Worm (Caenorhabditis elegans) whole organism, mixed stage, embryonic: ENCODE measurements around the gene Y17G9B.8.
A peak's percentile ranks its signal among the peaks of the same experiment; 100 is the strongest.
"Not testable (repeated sequence)": the region's sequence is repeated elsewhere in the genome, so short reads cannot be mapped to it uniquely, and the experiment has no call there.

ENCODE experiments used
- M03D4.4 ChIP-seq: sonication (generic microtip); optimal IDR thresholded peaks from 2 replicates; lab custom pipeline; 2017; ENCODE audit warnings: mild to moderate bottlenecking, missing genetic modification characterization, missing compliant biosample characterization
- bed-3 ChIP-seq: fragments of 200-800 bp; sonication (Bioruptor generic); optimal IDR thresholded peaks from 3 replicates; lab custom pipeline; 2018; ENCODE audit warnings: mild to moderate bottlenecking, missing genetic modification characterization, moderate library complexity, missing compliant biosample characterization
- ceh-39 ChIP-seq: fragments of 150-350 bp; optimal IDR thresholded peaks from 2 replicates; lab custom pipeline; 2014; ENCODE audit warnings: missing biosample characterization, missing genetic modification characterization
- ceh-43 ChIP-seq: fragments of 200-800 bp; sonication (Bioruptor generic); optimal IDR thresholded peaks from 2 replicates; lab custom pipeline; 2018; ENCODE audit warnings: mild to moderate bottlenecking, missing genetic modification characterization, moderate library complexity, missing compliant biosample characterization
- ceh-83 ChIP-seq: fragments of 200-800 bp; sonication (Bioruptor generic); optimal IDR thresholded peaks from 2 replicates; lab custom pipeline; 2018; ENCODE audit warnings: mild to moderate bottlenecking, missing genetic modification characterization, missing compliant biosample characterization
- ces-1 ChIP-seq: fragments of 150-350 bp; optimal IDR thresholded peaks from 2 replicates; lab custom pipeline; 2014; ENCODE audit warnings: missing biosample characterization, missing genetic modification reagents, missing genetic modification characterization
- cnd-1 ChIP-seq: fragments of 200-800 bp; sonication (Bioruptor generic); optimal IDR thresholded peaks from 2 replicates; lab custom pipeline; 2018; ENCODE audit warnings: mild to moderate bottlenecking, missing genetic modification characterization, missing compliant biosample characterization
- drap-1 ChIP-seq: fragments of 200-800 bp; sonication (Bioruptor generic); optimal IDR thresholded peaks from 3 replicates; lab custom pipeline; 2018; ENCODE audit warnings: mild to moderate bottlenecking, missing genetic modification characterization, missing compliant biosample characterization
- elt-1 ChIP-seq: sonication (generic microtip); optimal IDR thresholded peaks from 2 replicates; lab custom pipeline; 2017; ENCODE audit warnings: missing genetic modification characterization, mild to moderate bottlenecking, missing compliant biosample characterization, antibody characterized with exemption, moderate library complexity, borderline replicate concordance; ENCODE audit not compliant: insufficient read depth
- elt-3 ChIP-seq: fragments of 150-350 bp; optimal IDR thresholded peaks from 2 replicates; lab custom pipeline; 2014; ENCODE audit warnings: missing biosample characterization, missing genetic modification characterization
- flh-1 ChIP-seq: fragments of 200-800 bp; sonication (Bioruptor generic); optimal IDR thresholded peaks from 2 replicates; lab custom pipeline; 2018; ENCODE audit warnings: mild to moderate bottlenecking, missing genetic modification characterization, moderate library complexity, missing compliant biosample characterization
- ham-2 ChIP-seq: fragments of 200-800 bp; sonication (Bioruptor generic); optimal IDR thresholded peaks from 2 replicates; lab custom pipeline; 2018; ENCODE audit warnings: mild to moderate bottlenecking, missing genetic modification characterization, missing compliant biosample characterization
- lsy-2 ChIP-seq: fragments of 150-350 bp; optimal IDR thresholded peaks from 2 replicates; lab custom pipeline; 2014; ENCODE audit warnings: missing biosample characterization, missing genetic modification characterization
- mab-5 ChIP-seq: fragments of 150-350 bp; optimal IDR thresholded peaks from 2 replicates; lab custom pipeline; 2014; ENCODE audit warnings: missing biosample characterization, missing genetic modification characterization
- mep-1 ChIP-seq: fragments of 150-350 bp; optimal IDR thresholded peaks from 2 replicates; lab custom pipeline; 2017; ENCODE audit warnings: missing biosample characterization, missing genetic modification reagents, missing genetic modification characterization, inconsistent platforms
- mls-2 ChIP-seq: sonication (generic microtip); optimal IDR thresholded peaks from 2 replicates; lab custom pipeline; 2016; ENCODE audit warnings: mild to moderate bottlenecking, missing genetic modification characterization, moderate library complexity, missing compliant biosample characterization
- nhr-12 ChIP-seq: fragments of 150-350 bp; optimal IDR thresholded peaks from 2 replicates; lab custom pipeline; 2014; ENCODE audit warnings: missing biosample characterization, missing genetic modification characterization
- nhr-2 ChIP-seq: fragments of 150-350 bp; optimal IDR thresholded peaks from 2 replicates; lab custom pipeline; 2014; ENCODE audit warnings: missing biosample characterization, missing genetic modification characterization
- nhr-237 ChIP-seq: fragments of 150-350 bp; optimal IDR thresholded peaks from 2 replicates; lab custom pipeline; 2014; ENCODE audit warnings: missing biosample characterization, missing genetic modification characterization
- nhr-76 ChIP-seq: sonication (generic microtip); optimal IDR thresholded peaks from 2 replicates; lab custom pipeline; 2017; ENCODE audit warnings: missing biosample characterization, missing genetic modification characterization
- sem-2 ChIP-seq: fragments of 200-800 bp; sonication (Bioruptor generic); optimal IDR thresholded peaks from 2 replicates; lab custom pipeline; 2018; ENCODE audit warnings: mild to moderate bottlenecking, missing genetic modification characterization, missing compliant biosample characterization
- snpc-4 ChIP-seq: fragments of 150-350 bp; optimal IDR thresholded peaks from 2 replicates; lab custom pipeline; 2014; ENCODE audit warnings: missing biosample characterization, missing genetic modification characterization
- sptf-1 ChIP-seq: sonication (generic microtip); optimal IDR thresholded peaks from 2 replicates; lab custom pipeline; 2017; ENCODE audit warnings: mild to moderate bottlenecking, missing genetic modification characterization, moderate library complexity, missing compliant biosample characterization
- tbx-8 ChIP-seq: fragments of 200-800 bp; sonication (Bioruptor generic); optimal IDR thresholded peaks from 2 replicates; lab custom pipeline; 2018; ENCODE audit warnings: mild to moderate bottlenecking, missing genetic modification characterization, moderate library complexity, missing compliant biosample characterization
- unc-120 ChIP-seq: sonication (generic microtip); optimal IDR thresholded peaks from 2 replicates; lab custom pipeline; 2017; ENCODE audit warnings: missing genetic modification characterization, missing compliant biosample characterization; ENCODE audit not compliant: poor library complexity, severe bottlenecking
- unc-62 ChIP-seq: fragments of 150-350 bp; optimal IDR thresholded peaks from 2 replicates; lab custom pipeline; 2014; ENCODE audit warnings: missing biosample characterization, missing genetic modification reagents, missing genetic modification characterization
- zip-8 ChIP-seq: fragments of 150-350 bp; optimal IDR thresholded peaks from 2 replicates; lab custom pipeline; 2014; ENCODE audit warnings: missing biosample characterization, missing genetic modification characterization
- ztf-11 ChIP-seq: fragments of 150-350 bp; optimal IDR thresholded peaks from 2 replicates; lab custom pipeline; 2014; ENCODE audit warnings: missing biosample characterization, missing genetic modification characterization

The Y17G9B.8 gene

ce11 chrIV:4724562-4724961, 34.1 kb downstream of the Y17G9B.8 start, which contains the start of gene K08F11.1:
Gene K08F11.1 (plus strand): TSS chrIV:4724862.
- TF ChIP-seq tbx-8 (GFP tag; lab: Kevin White, UChicago) (no peak), ceh-83 (GFP tag; lab: Kevin White, UChicago) (no peak), ceh-43 (no peak), unc-120 (tag; lab: Kevin White, UChicago) (no peak), mep-1 (no peak), nhr-2 (tag; lab: Kevin White, UChicago) (no peak), ztf-11 (tag; lab: Kevin White, UChicago) (no peak), ces-1 (GFP tag; lab: Kevin White, UChicago) (no peak), elt-1 (tag; lab: Kevin White, UChicago) (no peak), nhr-12 (tag; lab: Kevin White, UChicago) (no peak), sem-2 (GFP tag; lab: Kevin White, UChicago) (no peak), snpc-4 (tag; lab: Kevin White, UChicago) (no peak), M03D4.4 (no peak), drap-1 (GFP tag; lab: Kevin White, UChicago) (no peak), nhr-76 (tag; lab: Kevin White, UChicago) (no peak)

DNA sequence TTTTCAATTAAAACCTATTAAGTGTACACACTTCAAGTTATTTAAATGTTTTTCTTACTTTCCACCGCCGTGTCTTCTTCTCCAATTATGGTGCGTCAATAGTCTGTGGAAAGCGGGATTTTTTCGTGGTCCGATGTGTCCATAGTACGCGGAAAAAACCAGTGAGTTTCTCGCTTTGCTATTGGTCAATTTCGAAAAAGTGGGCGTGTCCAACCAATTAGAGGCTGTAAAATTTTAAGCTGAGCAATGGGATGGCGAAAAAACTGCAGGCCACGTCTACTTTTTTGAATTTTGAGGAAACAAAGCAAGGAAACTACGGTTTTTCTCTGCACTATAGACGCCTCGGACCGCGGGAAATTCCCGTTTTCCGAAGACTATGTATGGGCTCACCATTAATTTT, 35.0 kb downstream of the Y17G9B.8 start:
- TF ChIP-seq nhr-12 (tag; lab: Kevin White, UChicago), result no peak
- TF ChIP-seq nhr-237, result no peak
- no peak for TF ChIP-seq sptf-1 (tag; lab: Kevin White, UChicago)
- no peak for TF ChIP-seq snpc-4 (tag; lab: Kevin White, UChicago)
- TF ChIP-seq mls-2 (tag; lab: Kevin White, UChicago), result no peak
- TF ChIP-seq unc-62 (GFP tag; lab: Kevin White, UChicago), result no peak

DNA sequence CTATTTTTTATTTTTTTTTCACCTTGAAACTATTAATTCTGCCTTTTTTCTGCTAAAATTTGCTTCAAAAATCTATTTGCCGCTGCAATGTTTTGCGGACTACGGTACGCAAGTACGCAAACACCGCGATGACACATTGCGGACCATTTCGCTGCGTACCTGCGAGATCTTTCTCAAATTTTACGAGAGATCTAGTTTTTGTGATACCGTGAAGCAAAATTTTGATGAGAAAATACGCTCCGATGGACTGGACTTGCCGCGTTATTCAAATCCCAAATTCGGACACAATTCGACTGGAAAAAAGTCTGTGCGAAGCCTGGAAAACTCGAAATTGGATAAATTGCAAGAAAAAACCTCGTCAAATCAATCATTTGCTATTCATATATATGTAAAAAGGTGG, 38.1 kb downstream of the Y17G9B.8 start:
- TF ChIP-seq lsy-2, result peak; percentile 61

ce11 chrIV:4715785-4716184, 42.9 kb downstream of the Y17G9B.8 start, which contains the start of gene miro-1:
Gene miro-1 (minus strand): TSS chrIV:4715807.
- not testable (repeated sequence) for TF ChIP-seq flh-1 (GFP tag; lab: Kevin White, UChicago); zip-8; ceh-39 (tag; lab: Kevin White, UChicago)

DNA sequence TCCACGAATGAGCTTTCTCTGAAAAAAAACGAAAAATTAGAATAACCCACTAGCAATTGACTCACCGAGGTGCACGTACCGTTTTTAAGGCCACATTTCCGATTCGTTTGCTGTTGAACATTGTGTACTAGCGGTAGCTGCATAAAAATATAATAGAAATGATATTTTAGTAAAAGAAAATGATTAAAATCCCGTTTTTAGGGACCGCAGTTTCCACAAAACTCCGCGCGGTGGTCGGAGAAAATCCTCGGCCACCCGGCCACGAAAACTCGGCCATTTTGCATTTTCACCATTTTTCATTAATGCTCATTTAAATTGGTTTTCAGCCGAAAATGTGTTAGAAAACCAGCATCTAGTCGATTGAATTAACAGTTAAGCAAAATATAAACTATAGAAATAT, 46.3 kb downstream of the Y17G9B.8 start, which contains the start of gene yars-2:
yars-2 (minus strand) TSS at position 249 of the 400 bp plus-strand sequence.
- no peak for TF ChIP-seq ceh-43
- TF ChIP-seq sem-2 (GFP tag; lab: Kevin White, UChicago), result no peak
- no peak for TF ChIP-seq mab-5 (tag; lab: Kevin White, UChicago)
- TF ChIP-seq ces-1 (GFP tag; lab: Kevin White, UChicago), result peak; percentile 5
- no peak for TF ChIP-seq mls-2 (tag; lab: Kevin White, UChicago)
- TF ChIP-seq, all 35 proteins: peak for 1

DNA sequence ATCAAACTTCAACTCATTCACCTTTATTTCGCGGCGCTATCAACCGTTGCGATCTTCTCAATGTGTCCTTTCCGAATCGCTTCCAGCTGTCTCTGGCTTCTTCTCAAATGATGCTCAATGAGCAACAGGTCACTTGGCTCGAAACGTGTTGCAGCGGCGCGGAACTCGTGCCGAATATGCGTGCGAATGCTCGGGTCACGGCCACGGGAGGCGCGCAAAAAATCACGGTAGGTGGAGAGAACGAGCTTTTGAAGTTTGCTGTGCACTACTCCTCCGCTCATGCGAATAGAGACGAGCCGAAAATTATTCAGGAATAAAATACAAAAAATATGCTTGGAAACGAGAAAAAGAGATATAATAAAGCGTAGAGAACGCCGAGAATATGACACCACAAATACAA, 48.2 kb downstream of the Y17G9B.8 start, which contains the start of gene cif-1:
cif-1 (minus strand) TSS at position 297 of the 400 bp plus-strand sequence.
- TF ChIP-seq ceh-43 (no peak), ztf-11 (tag; lab: Kevin White, UChicago) (no peak), cnd-1 (tag; lab: Kevin White, UChicago) (no peak), tbx-8 (GFP tag; lab: Kevin White, UChicago) (no peak), ceh-83 (GFP tag; lab: Kevin White, UChicago) (no peak), ceh-39 (tag; lab: Kevin White, UChicago) (no peak), elt-3 (tag; lab: Kevin White, UChicago) (no peak), nhr-2 (tag; lab: Kevin White, UChicago) (no peak), sptf-1 (tag; lab: Kevin White, UChicago) (no peak), bed-3 (GFP tag; lab: Kevin White, UChicago) (no peak), elt-1 (tag; lab: Kevin White, UChicago) (no peak), ces-1 (GFP tag; lab: Kevin White, UChicago) (no peak), ham-2 (no peak), snpc-4 (tag; lab: Kevin White, UChicago) (no peak), mls-2 (tag; lab: Kevin White, UChicago) (no peak), mab-5 (tag; lab: Kevin White, UChicago) (no peak)
- TF ChIP-seq, all 35 proteins: peak for 0
